Fruit fly (Drosophila melanogaster) whole organism, wandering third instar larva: ENCODE data around the gene poe.

ENCODE experiments used
- CrebA ChIP-seq: fragments of 200-800 bp; sonication (Bioruptor generic); optimal IDR thresholded peaks from 2 replicates; lab custom pipeline; 2016; ENCODE audit warnings: missing biosample characterization, mild to moderate bottlenecking, missing genetic modification characterization, borderline replicate concordance
- Dfd ChIP-seq: fragments of >200 bp; optimal IDR thresholded peaks from 2 replicates; lab custom pipeline; 2017; ENCODE audit warnings: missing biosample characterization, missing genetic modification characterization
- Dif ChIP-seq: fragments of 200-275, 200-300 bp; sonication (Bioruptor generic); optimal IDR thresholded peaks from 2 replicates; lab custom pipeline; 2018; ENCODE audit warnings: missing biosample characterization, missing genetic modification characterization; ENCODE audit not compliant: partially characterized antibody
- GATAd ChIP-seq: sonication (Bioruptor generic); optimal IDR thresholded peaks from 2 replicates; lab custom pipeline; 2016; ENCODE audit warnings: missing biosample characterization, missing genetic modification characterization
- HLH106 ChIP-seq: fragments of 200-800 bp; optimal IDR thresholded peaks from 3 replicates; lab custom pipeline; 2019; ENCODE audit warnings: missing biosample characterization, mild to moderate bottlenecking, missing genetic modification characterization, moderate library complexity
- Hnf4 ChIP-seq: fragments of 200-800 bp; sonication (Bioruptor generic); optimal IDR thresholded peaks from 2 replicates; lab custom pipeline; 2016; ENCODE audit warnings: missing biosample characterization, mild to moderate bottlenecking, missing genetic modification characterization
- Hr78 ChIP-seq: fragments of >200 bp; optimal IDR thresholded peaks from 2 replicates; lab custom pipeline; 2017; ENCODE audit warnings: missing biosample characterization, missing genetic modification characterization
- Hr83 ChIP-seq: fragments of 200-300 bp; sonication (Bioruptor generic); optimal IDR thresholded peaks from 2 replicates; lab custom pipeline; 2016; ENCODE audit warnings: missing biosample characterization, mild to moderate bottlenecking, missing genetic modification characterization, moderate library complexity; ENCODE audit not compliant: poor library complexity, severe bottlenecking
- Jra ChIP-seq: sonication (Bioruptor generic); optimal IDR thresholded peaks from 2 replicates; lab custom pipeline; 2016; ENCODE audit warnings: missing biosample characterization, missing genetic modification characterization
- Mio ChIP-seq: sonication (Bioruptor generic); optimal IDR thresholded peaks from 2 replicates; lab custom pipeline; 2016; ENCODE audit warnings: missing biosample characterization, missing genetic modification characterization
- Myc ChIP-seq: fragments of >200 bp; optimal IDR thresholded peaks from 2 replicates; lab custom pipeline; 2017
- Rel ChIP-seq, 2 experiments: fragments of 200-800 bp; sonication (Bioruptor generic) in 1 of 2; optimal IDR thresholded peaks; 2 replicates in 1 of 2; 3 replicates in 1 of 2; lab custom pipeline; 2016 to 2019; ENCODE audit warnings: mild to moderate bottlenecking in 2 of 2, missing biosample characterization in 2 of 2, missing genetic modification characterization in 2 of 2, moderate library complexity in 1 of 2
- Sp1 ChIP-seq: fragments of 200-800 bp; sonication (Bioruptor generic); optimal IDR thresholded peaks from 3 replicates; lab custom pipeline; 2019; ENCODE audit warnings: missing biosample characterization, mild to moderate bottlenecking, missing genetic modification characterization, moderate library complexity
- Vsx2 ChIP-seq: fragments of 200-300, 225-300 bp; sonication (Bioruptor generic); optimal IDR thresholded peaks from 2 replicates; lab custom pipeline; 2018; ENCODE audit warnings: missing biosample characterization, missing genetic modification characterization; ENCODE audit not compliant: partially characterized antibody
- dl ChIP-seq, 2 experiments: fragments of 175-275, 200-275 bp in 1 of 2; fragments of 200-275 bp in 1 of 2; sonication (Bioruptor generic); optimal IDR thresholded peaks; lab custom pipeline; 2018; ENCODE audit warnings: mild to moderate bottlenecking in 2 of 2, missing biosample characterization in 2 of 2, missing genetic modification characterization in 2 of 2, moderate library complexity in 2 of 2; ENCODE audit not compliant: partially characterized antibody in 2 of 2, insufficient read depth in 1 of 2
- dsf ChIP-seq: sonication (Bioruptor generic); optimal IDR thresholded peaks from 2 replicates; lab custom pipeline; 2016; ENCODE audit warnings: missing biosample characterization, missing genetic modification characterization, borderline replicate concordance
- ey ChIP-seq: fragments of 200-800 bp; sonication (Bioruptor generic); optimal IDR thresholded peaks from 2 replicates; lab custom pipeline; 2016; ENCODE audit warnings: missing biosample characterization, missing genetic modification characterization
- foxo ChIP-seq, 2 experiments: fragments of 200-800 bp; sonication (Bioruptor generic); optimal IDR thresholded peaks; 2 replicates in 1 of 2; 3 replicates in 1 of 2; lab custom pipeline; 2016 to 2017; ENCODE audit warnings: missing biosample characterization in 2 of 2, missing genetic modification characterization in 2 of 2
- fru ChIP-seq: fragments of 200-800 bp; sonication (Bioruptor generic); optimal IDR thresholded peaks from 3 replicates; lab custom pipeline; 2016; ENCODE audit warnings: missing biosample characterization, mild to moderate bottlenecking, missing genetic modification characterization
- h ChIP-seq: fragments of 200-800 bp; sonication (Bioruptor generic); optimal IDR thresholded peaks from 3 replicates; lab custom pipeline; 2016; ENCODE audit warnings: missing biosample characterization, mild to moderate bottlenecking, missing genetic modification characterization
- lola ChIP-seq: fragments of >200 bp; optimal IDR thresholded peaks from 2 replicates; lab custom pipeline; 2017; ENCODE audit warnings: missing biosample characterization, missing genetic modification characterization
- pan ChIP-seq: fragments of >200 bp; optimal IDR thresholded peaks from 2 replicates; lab custom pipeline; 2017
- psq ChIP-seq: fragments of 200-800 bp; sonication (Bioruptor generic); optimal IDR thresholded peaks from 3 replicates; lab custom pipeline; 2017; ENCODE audit warnings: missing biosample characterization, mild to moderate bottlenecking, missing genetic modification characterization, moderate library complexity
- rgr ChIP-seq: fragments of 200-800 bp; sonication (Bioruptor generic); optimal IDR thresholded peaks from 3 replicates; lab custom pipeline; 2016; ENCODE audit warnings: missing biosample characterization, mild to moderate bottlenecking, missing genetic modification characterization
- sv ChIP-seq: fragments of 200-800 bp; sonication (Bioruptor generic); optimal IDR thresholded peaks from 3 replicates; lab custom pipeline; 2016; ENCODE audit warnings: missing biosample characterization, missing genetic modification characterization
- tai ChIP-seq: sonication (Bioruptor generic); optimal IDR thresholded peaks from 2 replicates; lab custom pipeline; 2016; ENCODE audit warnings: missing biosample characterization, missing genetic modification characterization
- usp ChIP-seq: fragments of >200 bp; optimal IDR thresholded peaks from 2 replicates; lab custom pipeline; 2017; ENCODE audit warnings: missing biosample characterization, missing genetic modification characterization

poe gene

dm6 chr2L:8095176-8095575 is 23.8 kb upstream of the poe start (continued):
- no peak for TF ChIP-seq Dif (GFP tag; lab: Kevin White, UChicago)
- TF ChIP-seq GATAd (GFP tag; lab: Kevin White, UChicago): no peak
- no peak for TF ChIP-seq Vsx2 (GFP tag; lab: Kevin White, UChicago)
- peak; percentile 43 for TF ChIP-seq tai (GFP tag; lab: Kevin White, UChicago)
- TF ChIP-seq ey (GFP tag; lab: Kevin White, UChicago): no peak
- no peak for TF ChIP-seq foxo (GFP tag; optimal IDR thresholded peaks at IDR 0.05; lab: Kevin White, UChicago)
- TF ChIP-seq Sp1 (GFP tag; lab: Kevin White, UChicago): peak; percentile 47
- no peak for TF ChIP-seq Myc (lab: Kevin White, UChicago)
- peak; percentile 3 for TF ChIP-seq h (GFP tag; lab: Kevin White, UChicago)
- TF ChIP-seq Hr78 (GFP tag; lab: Kevin White, UChicago): no peak
- TF ChIP-seq Jra (GFP tag; lab: Kevin White, UChicago): peak; percentile 29
- TF ChIP-seq rgr (GFP tag; lab: Kevin White, UChicago): peak; percentile 10
- no peak for TF ChIP-seq sv (GFP tag; lab: Kevin White, UChicago)
- no peak for TF ChIP-seq dsf

dm6 chr2L:8094058-8094825 is 22.8 kb upstream of the poe start:
- TF ChIP-seq Jra (GFP tag; lab: Kevin White, UChicago) (no peak), Rel (GFP tag; optimal IDR thresholded peaks at IDR 0.05; lab: Kevin White, UChicago) (no peak), Rel (tag; optimal IDR thresholded peaks at IDR 0.05; lab: Kevin White, UChicago) (peak; percentile 28), Vsx2 (GFP tag; lab: Kevin White, UChicago) (no peak), HLH106 (tag; lab: Kevin White, UChicago) (no peak), usp (GFP tag; lab: Kevin White, UChicago) (no peak)

dm6 chr2L:8093182-8093941 is 21.9 kb upstream of the poe start:
- TF ChIP-seq Mio (no peak), ey (GFP tag; lab: Kevin White, UChicago) (no peak), psq (GFP tag; lab: Kevin White, UChicago) (peak; percentile 49), Rel (GFP tag; optimal IDR thresholded peaks at IDR 0.05; lab: Kevin White, UChicago) (no peak), Rel (tag; optimal IDR thresholded peaks at IDR 0.05; lab: Kevin White, UChicago) (peak; percentile 22)
- TF ChIP-seq, all 38 proteins: peak for 2

dm6 chr2L:8091908-8092307 is 20.5 kb upstream of the poe start:
- TF ChIP-seq foxo (GFP tag; optimal IDR thresholded peaks at IDR 0.05; lab: Kevin White, UChicago) (no peak), Sp1 (GFP tag; lab: Kevin White, UChicago) (no peak), pan (lab: Kevin White, UChicago) (no peak), Hr83 (GFP tag; lab: Kevin White, UChicago) (no peak), Jra (GFP tag; lab: Kevin White, UChicago) (no peak), Hnf4 (GFP tag; lab: Kevin White, UChicago) (no peak), Myc (lab: Kevin White, UChicago) (no peak), Rel (GFP tag; optimal IDR thresholded peaks at IDR 0.05; lab: Kevin White, UChicago) (no peak), Rel (tag; optimal IDR thresholded peaks at IDR 0.05; lab: Kevin White, UChicago) (no peak), CrebA (GFP tag; lab: Kevin White, UChicago) (no peak), Mio (no peak), rgr (GFP tag; lab: Kevin White, UChicago) (no peak), dl (GFP tag; optimal IDR thresholded peaks at IDR 0.05; lab: Kevin White, UChicago; ENCODE audit: insufficient read depth in 1 of 2, partially characterized antibody in 2 of 2) (no peak), Vsx2 (GFP tag; lab: Kevin White, UChicago) (no peak), lola (GFP tag; lab: Kevin White, UChicago) (no peak), Dfd (GFP tag; lab: Kevin White, UChicago) (no peak), fru (GFP tag; lab: Kevin White, UChicago) (no peak), Hr78 (GFP tag; lab: Kevin White, UChicago) (no peak)
